Worm (Caenorhabditis elegans): ENCODE results near the gene clec-137.

Gene clec-137

ce11 chrII:4665359-4665758, 47.5 kb upstream of the clec-137 start, which contains the start of gene T05A7.11:
TSS of gene T05A7.11 (minus strand) at chrII:4665459.
- no peak for TF ChIP-seq ceh-27 (GFP tag; optimal IDR thresholded peaks at IDR 0.05)
- no peak for TF ChIP-seq ztf-22 (GFP tag; optimal IDR thresholded peaks at IDR 0.05)
- TF ChIP-seq F55B11.4 (tag; optimal IDR thresholded peaks at IDR 0.05; ENCODE audit: borderline replicate concordance, insufficient read depth), result no peak
- no peak for TF ChIP-seq snpc-4 (GFP tag; optimal IDR thresholded peaks at IDR 0.05)
- no peak for TF ChIP-seq snpc-4 (tag; optimal IDR thresholded peaks at IDR 0.05)
- no peak for TF ChIP-seq unc-62 (GFP tag; optimal IDR thresholded peaks at IDR 0.05)
- no peak for TF ChIP-seq ztf-26 (tag; optimal IDR thresholded peaks at IDR 0.05)

- no peak for TF ChIP-seq hlh-12 (tag; optimal IDR thresholded peaks at IDR 0.05)
- TF ChIP-seq nfyb-1 (GFP tag; IDR thresholded peaks at IDR 0.05), result no peak
- TF ChIP-seq attf-6 (GFP tag; IDR thresholded peaks at IDR 0.05), result no peak
- TF ChIP-seq F49E8.2 (tag; optimal IDR thresholded peaks at IDR 0.05; ENCODE audit: insufficient read depth), result no peak
- TF ChIP-seq mcd-1 (GFP tag; IDR thresholded peaks at IDR 0.05), result no peak
- no peak for TF ChIP-seq sdz-38 (tag; optimal IDR thresholded peaks at IDR 0.05)
- no peak for TF ChIP-seq ztf-18 (tag; optimal IDR thresholded peaks at IDR 0.05)
- no peak for TF ChIP-seq sptf-2 (GFP tag; optimal IDR thresholded peaks at IDR 0.05)
- TF ChIP-seq zim-3 (tag; optimal IDR thresholded peaks at IDR 0.05), result no peak
- no peak for TF ChIP-seq fkh-3 (tag; optimal IDR thresholded peaks at IDR 0.05)
- TF ChIP-seq ztf-28 (GFP tag; IDR thresholded peaks at IDR 0.05), result no peak
These were observed 45.3 kb upstream of the clec-137 start, which contains the start of gene T05A7.12 for ce11 chrII:4663186-4663585. TSS of gene T05A7.12 (minus strand) at chrII:4663286.

- no peak for TF ChIP-seq rec-8 (tag; optimal IDR thresholded peaks at IDR 0.05)
- no peak for TF ChIP-seq lag-1 (GFP tag; IDR thresholded peaks at IDR 0.05)
- TF ChIP-seq K12H6.12 (tag; optimal IDR thresholded peaks at IDR 0.05), result no peak
These were observed 43.4 kb upstream of the clec-137 start, which contains the start of gene T05A7.13 for ce11 chrII:4661278-4661677. TSS of gene T05A7.13 (minus strand) at chrII:4661378.

- TF ChIP-seq akir-1 (GFP tag; optimal IDR thresholded peaks at IDR 0.05) (no peak), D2030.7 (GFP tag; IDR thresholded peaks at IDR 0.05) (no peak), nfya-2 (GFP tag; IDR thresholded peaks at IDR 0.05) (no peak), dpff-1 (tag; optimal IDR thresholded peaks at IDR 0.05) (no peak), ceh-27 (GFP tag; optimal IDR thresholded peaks at IDR 0.05) (no peak), Y79H2A.3 (GFP tag; conservative IDR thresholded peaks at IDR 0.05) (no peak), B0261.1 (tag; optimal IDR thresholded peaks at IDR 0.05) (no peak), dox-1 (GFP tag; IDR thresholded peaks at IDR 0.05) (no peak), athp-1 (tag; optimal IDR thresholded peaks at IDR 0.05) (no peak), F22D6.2 (tag; optimal IDR thresholded peaks at IDR 0.05) (no peak)
These were observed 40.4 kb upstream of the clec-137 start for ce11 chrII:4658245-4658644.

- TF ChIP-seq ceh-91 (GFP tag; IDR thresholded peaks at IDR 0.05) (no peak), lin-35 (GFP tag; optimal IDR thresholded peaks at IDR 0.05) (no peak), ets-4 (GFP tag; optimal IDR thresholded peaks at IDR 0.05) (no peak), egl-18 (GFP tag; IDR thresholded peaks at IDR 0.05) (no peak)
These were observed 39.5 kb upstream of the clec-137 start for ce11 chrII:4657370-4657769.
